Fruit fly (Drosophila melanogaster): ENCODE measurements around the gene Snr1.

Snr1 gene

dm6 chr3R:5470586-5471283 is at the start of gene Snr1, which contains the start of gene mRpL44:
TSS of gene Snr1 (plus strand) at chr3R:5470926.
TSS of gene mRpL44 (minus strand) at chr3R:5470636.
- no peak for TF ChIP-seq CG8478 (optimal IDR thresholded peaks at IDR 0.05)
- no peak for TF ChIP-seq CTCF (optimal IDR thresholded peaks at IDR 0.05)

- no peak for TF ChIP-seq CTCF (optimal IDR thresholded peaks at IDR 0.05)
- no peak for TF ChIP-seq CG8478 (optimal IDR thresholded peaks at IDR 0.05)
These were observed 48.6 kb upstream of the Snr1 start for dm6 chr3R:5422123-5422522.

DNA sequence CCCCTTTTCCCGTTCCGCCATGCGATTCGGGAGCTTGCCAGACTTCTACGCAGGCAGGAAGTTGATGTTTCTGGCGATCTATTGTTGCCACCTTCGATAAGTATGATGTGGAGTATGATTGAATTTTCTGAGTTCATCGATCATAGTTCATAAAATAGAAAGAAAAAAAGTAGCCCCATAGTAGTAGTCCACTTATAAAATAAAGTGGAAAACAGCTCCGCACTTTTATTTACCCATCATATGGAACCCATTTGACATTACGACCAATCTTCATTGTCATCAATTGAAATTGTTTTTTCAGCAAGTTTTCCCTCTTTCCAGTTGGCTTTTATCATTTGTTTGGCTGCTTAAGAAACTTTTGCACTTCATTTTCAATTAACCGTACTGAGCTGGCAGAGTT is 43.6 kb upstream of the Snr1 start, which contains the start of gene CG12147:
Gene CG12147 (minus strand): TSS at position 101 of the 400 bp plus-strand sequence.
- TF ChIP-seq CTCF (optimal IDR thresholded peaks at IDR 0.05) (no peak), CG8478 (optimal IDR thresholded peaks at IDR 0.05) (no peak)

DNA sequence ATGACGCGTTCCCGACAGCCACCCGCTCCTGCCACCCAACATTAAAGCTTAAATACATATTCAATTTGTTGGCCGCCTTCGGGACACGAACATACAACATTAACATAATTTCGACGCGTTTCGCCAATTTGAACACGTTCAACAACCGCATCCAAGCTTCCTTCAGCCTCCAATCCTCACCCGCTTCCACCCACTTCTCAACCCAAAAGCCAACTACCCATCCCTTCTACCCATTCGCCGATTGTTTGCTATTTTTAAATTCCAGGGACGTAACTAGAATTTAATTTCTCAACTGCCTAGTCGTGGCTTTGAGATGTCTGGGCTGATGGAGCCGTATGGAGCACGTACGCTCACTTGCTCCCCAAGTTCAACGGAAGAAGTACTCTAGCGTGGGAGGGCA is 40.9 kb upstream of the Snr1 start:
- TF ChIP-seq CTCF (optimal IDR thresholded peaks at IDR 0.05) (no peak), CG8478 (optimal IDR thresholded peaks at IDR 0.05) (no peak)

dm6 chr3R:5438750-5439149 is 32.0 kb upstream of the Snr1 start:
- TF ChIP-seq CTCF (optimal IDR thresholded peaks at IDR 0.05) (no peak), CG8478 (optimal IDR thresholded peaks at IDR 0.05) (no peak)

DNA sequence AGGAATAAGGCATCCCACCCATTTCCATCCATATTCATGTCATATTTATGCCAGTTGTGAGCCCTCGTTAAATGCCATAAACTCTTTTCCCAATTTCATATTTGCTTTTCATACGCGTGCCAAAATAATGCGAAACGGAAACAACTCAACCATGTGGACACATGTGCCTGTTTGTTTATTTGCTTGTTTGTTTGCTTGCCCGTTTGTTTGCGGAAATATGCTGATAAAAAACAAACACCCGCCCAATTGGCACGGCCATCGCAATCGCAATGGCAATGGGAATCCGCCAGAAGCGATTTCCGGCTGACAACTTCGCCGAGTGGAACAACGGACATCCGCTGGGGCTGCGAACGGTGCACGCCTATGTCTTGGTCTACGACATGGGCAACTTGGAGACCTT is 16.4 kb upstream of the Snr1 start:
- TF ChIP-seq CTCF (optimal IDR thresholded peaks at IDR 0.05), result no peak
- no peak for TF ChIP-seq CG8478 (optimal IDR thresholded peaks at IDR 0.05)

- TF ChIP-seq CTCF (optimal IDR thresholded peaks at IDR 0.05) (no peak), CG8478 (optimal IDR thresholded peaks at IDR 0.05) (no peak)
These were observed 12.1 kb upstream of the Snr1 start for dm6 chr3R:5458627-5459026.

DNA sequence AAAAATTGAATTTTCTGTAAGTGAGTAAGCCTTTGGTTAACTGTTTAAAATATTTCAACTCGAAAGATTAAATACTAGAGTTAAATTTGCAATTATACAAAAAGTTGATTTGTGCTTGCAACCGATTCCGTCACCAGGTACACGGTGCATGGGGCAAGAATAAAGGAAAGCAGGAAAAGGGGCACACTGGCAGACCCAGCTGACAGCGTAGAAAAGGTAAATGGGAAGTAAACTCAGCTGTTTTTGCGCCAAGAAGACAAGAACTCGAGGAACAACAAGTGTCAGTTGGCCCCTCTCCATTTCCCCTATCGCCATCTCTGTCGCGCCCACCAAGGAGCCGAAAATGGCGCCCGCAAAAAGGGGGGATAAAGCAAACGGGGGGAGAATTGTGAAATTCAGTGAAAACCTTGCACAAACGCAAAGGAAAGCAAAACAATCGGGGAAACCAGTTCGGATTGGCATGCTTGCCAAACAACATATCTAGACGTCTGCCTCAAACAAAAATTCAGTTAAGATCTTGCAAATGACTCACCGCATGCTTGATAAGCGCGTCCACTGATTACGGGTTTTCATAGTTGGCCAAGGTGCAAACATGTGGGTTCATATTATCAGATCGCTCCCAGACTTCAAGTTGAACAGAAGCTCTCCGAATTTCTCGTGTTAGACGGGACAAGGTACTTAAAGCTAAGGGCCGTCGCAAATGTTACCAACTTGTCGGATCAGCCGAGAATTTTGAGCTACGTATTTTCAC is 7.4 kb upstream of the Snr1 start:
- TF ChIP-seq CG8478 (optimal IDR thresholded peaks at IDR 0.05), result no peak

DNA sequence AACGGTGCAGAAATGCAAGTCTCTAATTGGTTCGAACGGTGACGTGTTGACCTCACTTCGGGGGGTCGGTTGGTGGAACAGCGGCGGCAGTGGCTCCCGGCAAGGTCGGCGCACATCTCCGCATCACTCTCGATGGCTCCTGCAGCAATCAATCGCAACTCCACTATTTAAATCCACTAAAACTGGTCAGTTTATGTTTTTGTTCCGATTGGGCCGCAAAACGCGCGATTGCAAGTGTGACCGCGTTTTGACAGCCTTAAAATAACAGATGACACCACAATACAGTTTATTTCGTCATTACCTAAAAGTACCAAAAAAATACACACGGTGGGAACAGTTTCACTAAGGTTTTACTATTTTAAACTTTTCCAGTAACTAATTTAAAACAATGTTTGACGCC is 6.2 kb upstream of the Snr1 start, which contains the start of gene PEK:
Gene PEK (minus strand): TSS at position 273 of the 400 bp plus-strand sequence.
- TF ChIP-seq CTCF (optimal IDR thresholded peaks at IDR 0.05) (no peak), CG8478 (optimal IDR thresholded peaks at IDR 0.05) (no peak)

DNA sequence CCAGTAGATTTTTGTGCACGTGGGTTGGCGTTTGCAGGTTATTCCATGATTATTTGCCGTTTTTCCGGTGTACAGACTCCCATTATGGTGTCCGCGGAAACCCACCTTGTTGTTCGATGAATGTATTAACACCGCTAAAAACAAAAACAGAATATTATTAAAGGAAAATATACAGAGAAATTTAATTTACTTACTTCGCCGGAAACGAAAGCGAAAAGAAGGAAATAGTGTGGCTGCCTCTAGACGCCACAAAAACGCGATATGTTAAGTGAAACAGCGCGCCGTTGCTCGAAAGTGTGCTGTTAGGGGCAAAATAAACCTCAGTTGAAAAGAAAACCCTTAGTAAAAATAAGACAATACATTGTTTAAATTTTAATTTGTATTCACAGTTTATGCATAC is 3.9 kb upstream of the Snr1 start, which contains the start of gene RpL35A:
Gene RpL35A (minus strand): TSS at position 227 of the 400 bp plus-strand sequence.
- TF ChIP-seq CTCF (optimal IDR thresholded peaks at IDR 0.05) (peak in 1 of 2 experiments; percentile 58), CG8478 (optimal IDR thresholded peaks at IDR 0.05) (no peak)

DNA sequence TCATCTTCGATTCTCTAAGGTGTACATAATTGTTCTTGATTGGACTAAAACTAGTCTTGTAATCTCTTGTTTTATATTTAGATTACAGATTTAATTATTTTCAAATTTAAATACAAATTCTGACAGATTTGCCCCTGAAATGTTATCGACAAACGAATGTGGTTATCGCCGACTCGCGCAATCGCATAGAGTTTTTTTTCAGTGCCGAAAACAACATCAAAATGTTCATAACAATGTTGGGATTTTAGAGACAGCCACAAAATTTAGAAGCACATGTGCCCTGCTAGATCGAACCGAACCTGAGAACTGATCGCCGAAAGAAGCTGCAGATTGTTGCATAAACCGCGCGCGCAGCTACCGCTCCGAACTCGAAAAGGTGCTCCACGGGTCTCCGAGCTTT is 3.1 kb upstream of the Snr1 start, which contains the start of gene POLDIP2:
Gene POLDIP2 (plus strand): TSS at position 160 of the 400 bp plus-strand sequence.
- TF ChIP-seq CTCF (optimal IDR thresholded peaks at IDR 0.05) (no peak), CG8478 (optimal IDR thresholded peaks at IDR 0.05) (no peak)

DNA sequence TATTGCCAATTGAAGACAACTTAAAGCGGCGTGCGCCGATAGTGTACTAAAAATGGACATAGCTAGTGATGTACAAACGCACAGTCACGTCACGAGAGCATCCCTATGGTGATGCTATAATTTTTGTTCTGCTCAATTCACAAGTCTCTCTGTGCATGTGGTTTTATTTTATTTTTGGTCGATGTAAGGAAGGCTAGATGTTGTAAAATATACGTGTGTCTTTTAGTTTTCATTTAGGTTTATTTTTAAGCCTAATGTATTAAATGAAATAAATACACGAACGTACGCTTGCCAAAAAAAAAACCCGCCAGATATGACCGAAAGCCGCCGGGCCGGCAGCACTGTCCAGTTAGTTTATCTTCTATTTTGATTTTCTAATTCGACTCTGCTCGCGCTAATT is 3.8 kb downstream of the Snr1 start, which contains the start of the genes CG45100, HDAC3 and Hcs:
Gene CG45100 (minus strand): TSS at position 50 of the 400 bp plus-strand sequence.
Gene HDAC3 (minus strand): TSS at position 50 of the 400 bp plus-strand sequence.
Gene Hcs (plus strand): TSS at position 349 of the 400 bp plus-strand sequence.
- TF ChIP-seq CG8478 (optimal IDR thresholded peaks at IDR 0.05), result no peak
- peak in 1 of 2 experiments; percentile 13 for TF ChIP-seq CTCF (optimal IDR thresholded peaks at IDR 0.05)

DNA sequence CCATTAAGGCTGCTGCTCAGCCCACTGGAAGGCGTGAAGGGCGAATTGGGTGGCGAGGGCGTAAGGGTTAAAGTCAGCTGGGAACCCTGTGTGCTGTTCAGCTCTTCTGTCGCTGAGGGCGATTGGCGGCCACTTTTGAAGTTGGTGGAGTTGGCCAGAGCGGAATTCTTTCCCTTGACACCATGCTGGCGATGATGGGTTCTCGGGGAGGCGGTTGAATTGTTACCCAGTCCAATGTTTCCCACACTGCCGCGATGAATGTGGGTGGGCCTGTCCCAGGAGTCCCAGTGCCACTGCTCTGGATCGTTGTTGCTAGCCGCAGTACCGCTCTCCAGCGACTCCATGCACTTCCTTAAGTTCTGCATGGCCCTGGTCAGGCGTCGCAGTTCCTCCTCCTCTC is 12.1 kb downstream of the Snr1 start:
- TF ChIP-seq CTCF (optimal IDR thresholded peaks at IDR 0.05) (no peak), CG8478 (optimal IDR thresholded peaks at IDR 0.05) (no peak)

DNA sequence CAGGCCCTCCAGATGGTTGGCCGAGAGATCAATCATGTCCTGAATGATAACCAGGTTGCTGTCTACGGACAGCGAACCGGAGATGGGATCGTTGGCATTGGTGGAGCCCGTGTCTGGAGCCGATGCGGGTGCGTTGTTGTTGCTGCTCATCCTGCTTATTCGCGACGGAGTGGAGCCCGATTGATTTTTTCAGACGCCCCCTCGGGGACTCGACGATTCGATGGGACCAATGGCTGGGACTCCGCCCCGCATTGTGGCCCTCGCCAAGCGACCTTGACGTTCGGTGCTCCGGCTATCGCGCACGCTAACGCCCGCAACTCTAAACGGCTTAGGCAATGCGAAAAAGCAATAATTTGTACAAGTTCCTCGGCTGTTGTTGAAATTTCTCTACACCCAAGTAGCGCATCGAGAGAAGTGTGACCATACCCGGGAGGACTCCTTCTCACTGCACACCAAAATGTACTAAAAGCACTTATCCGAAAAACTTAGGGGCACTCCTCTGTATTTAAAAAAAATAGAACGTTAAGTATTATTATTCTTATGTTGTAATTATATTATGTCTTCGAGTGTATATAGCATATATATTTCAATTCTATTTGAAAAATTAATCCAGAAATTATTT is 12.9 kb downstream of the Snr1 start, which contains the start of gene ksr:
Gene ksr (minus strand): TSS at position 419 of the 622 bp plus-strand sequence.
- TF ChIP-seq CG8478 (optimal IDR thresholded peaks at IDR 0.05), result no peak
- no peak for TF ChIP-seq CTCF (optimal IDR thresholded peaks at IDR 0.05)

DNA sequence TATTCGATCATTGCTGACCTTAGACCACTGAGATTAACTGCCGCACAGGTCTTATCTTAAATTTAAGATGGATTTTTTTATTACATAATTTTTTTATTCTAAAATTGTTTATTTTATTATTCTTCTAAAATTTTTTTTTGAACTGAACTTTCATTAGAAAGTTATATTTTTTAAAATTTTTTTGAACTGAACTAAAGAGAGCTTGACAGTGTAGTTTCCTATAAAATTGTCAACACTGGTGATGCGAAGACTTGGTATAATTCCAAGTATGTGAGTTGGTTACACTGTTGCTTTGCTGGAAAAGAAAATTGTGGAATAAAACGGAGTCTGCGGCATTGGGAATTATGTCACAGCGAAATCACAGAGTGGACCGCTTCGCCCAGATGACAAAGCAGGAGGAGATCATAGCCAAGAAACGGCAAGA is 14.6 kb downstream of the Snr1 start, which contains the start of gene CG31550:
Gene CG31550 (plus strand): TSS at position 249 of the 424 bp plus-strand sequence.
- no peak for TF ChIP-seq CTCF (optimal IDR thresholded peaks at IDR 0.05)
- no peak for TF ChIP-seq CG8478 (optimal IDR thresholded peaks at IDR 0.05)
